Worm (Caenorhabditis elegans) whole organism, late embryonic: ENCODE measurements around the gene Y43F8B.2.
"Not testable (repeated sequence)": the region's sequence is repeated elsewhere in the genome, so short reads cannot be mapped to it uniquely, and the experiment has no call there.

Experiments used
- ama-1 ChIP-seq: fragments of 150-350 bp; optimal IDR thresholded peaks from 2 replicates; lab custom pipeline; 2014
- ceh-19 ChIP-seq: fragments of 200-800 bp; sonication (Bioruptor generic); optimal IDR thresholded peaks from 2 replicates; lab custom pipeline; 2018; ENCODE audit warnings: mild to moderate bottlenecking, missing genetic modification characterization, missing compliant biosample characterization
- ceh-2 ChIP-seq: sonication (generic microtip); optimal IDR thresholded peaks from 2 replicates; lab custom pipeline; 2016; ENCODE audit warnings: missing genotype, missing genetic modification characterization, missing compliant biosample characterization
- ceh-9 ChIP-seq: sonication (generic microtip); optimal IDR thresholded peaks from 2 replicates; lab custom pipeline; 2016; ENCODE audit warnings: mild to moderate bottlenecking, missing genetic modification characterization, inconsistent platforms, missing compliant biosample characterization
- elt-4 ChIP-seq: sonication (generic microtip); optimal IDR thresholded peaks from 2 replicates; lab custom pipeline; 2016; ENCODE audit warnings: missing genetic modification characterization, missing compliant biosample characterization
- fkh-10 ChIP-seq: fragments of 150-350 bp; optimal IDR thresholded peaks from 2 replicates; lab custom pipeline; 2014; ENCODE audit warnings: missing biosample characterization, missing genetic modification reagents, missing genetic modification characterization
- fkh-6 ChIP-seq: sonication (generic microtip); optimal IDR thresholded peaks from 2 replicates; lab custom pipeline; 2016; ENCODE audit warnings: missing genetic modification characterization, missing compliant biosample characterization
- nfya-1 ChIP-seq: sonication (generic microtip); optimal IDR thresholded peaks from 2 replicates; lab custom pipeline; 2017; ENCODE audit warnings: missing genetic modification characterization, mild to moderate bottlenecking, missing compliant biosample characterization, antibody characterized with exemption, moderate library complexity
- unc-3 ChIP-seq, 2 experiments: fragments of 200-800 bp in 1 of 2; sonication (Bioruptor generic) in 1 of 2; sonication (generic microtip) in 1 of 2; conservative IDR thresholded peaks in 1 of 2; optimal IDR thresholded peaks in 1 of 2; 2 replicates each; pipeline versions ENCODE4 v1.3.6 to Lab custom; 2016 to 2022; ENCODE audit warnings: missing compliant biosample characterization in 2 of 2, missing genetic modification characterization in 2 of 2, missing genetic modification reagents in 1 of 2
- unc-55 ChIP-seq: sonication (generic microtip); optimal IDR thresholded peaks from 2 replicates; lab custom pipeline; 2017; ENCODE audit warnings: missing biosample characterization, missing genetic modification reagents, missing genetic modification characterization

- TF ChIP-seq unc-55 (GFP tag; lab: Kevin White, UChicago); elt-4 (tag; lab: Kevin White, UChicago); fkh-6 (tag; lab: Kevin White, UChicago); ceh-19 (GFP tag; lab: Kevin White, UChicago); nfya-1; fkh-10 (GFP tag; lab: Kevin White, UChicago); ama-1 (lab: Kevin White, UChicago); unc-3 (GFP tag; conservative IDR thresholded peaks at IDR 0.05; lab: Robert Waterston, UW); unc-3 (tag; optimal IDR thresholded peaks at IDR 0.05; lab: Kevin White, UChicago); ceh-2 (tag; lab: Kevin White, UChicago); ceh-9 (tag; lab: Kevin White, UChicago): not testable (repeated sequence)
Measured at ce11 chrV:19517611-19518360, 15.1 kb downstream of the Y43F8B.2 start.
